Worm (Caenorhabditis elegans): ENCODE results near the gene pqn-32.

Gene pqn-32

ce11 chrII:13129602-13130001 is 21.8 kb downstream of the pqn-32 start, which contains the start of gene F29C12.6:
Gene F29C12.6 (plus strand): TSS chrII:13129902.
- TF ChIP-seq T22C8.4 (GFP tag; IDR thresholded peaks at IDR 0.05), result no peak
- TF ChIP-seq flt-1 (GFP tag; IDR thresholded peaks at IDR 0.05), result no peak
- TF ChIP-seq ztf-29 (GFP tag; IDR thresholded peaks at IDR 0.05), result no peak
- no peak for TF ChIP-seq cog-1 (tag; optimal IDR thresholded peaks at IDR 0.05)
- no peak for TF ChIP-seq med-1 (GFP tag; optimal IDR thresholded peaks at IDR 0.05; ENCODE audit: insufficient read depth)

- no peak for TF ChIP-seq ref-1 (GFP tag; conservative IDR thresholded peaks at IDR 0.05)
These were observed 22.8 kb downstream of the pqn-32 start for ce11 chrII:13130576-13130975.

- TF ChIP-seq T22C8.4 (GFP tag; IDR thresholded peaks at IDR 0.05) (no peak), ztf-23 (GFP tag; IDR thresholded peaks at IDR 0.05) (no peak), ztf-29 (GFP tag; IDR thresholded peaks at IDR 0.05) (no peak), klf-2 (GFP tag; conservative IDR thresholded peaks at IDR 0.05) (no peak), tab-1 (GFP tag; IDR thresholded peaks at IDR 0.05) (no peak)
These were observed 31.8 kb downstream of the pqn-32 start for ce11 chrII:13139573-13139972.

DNA sequence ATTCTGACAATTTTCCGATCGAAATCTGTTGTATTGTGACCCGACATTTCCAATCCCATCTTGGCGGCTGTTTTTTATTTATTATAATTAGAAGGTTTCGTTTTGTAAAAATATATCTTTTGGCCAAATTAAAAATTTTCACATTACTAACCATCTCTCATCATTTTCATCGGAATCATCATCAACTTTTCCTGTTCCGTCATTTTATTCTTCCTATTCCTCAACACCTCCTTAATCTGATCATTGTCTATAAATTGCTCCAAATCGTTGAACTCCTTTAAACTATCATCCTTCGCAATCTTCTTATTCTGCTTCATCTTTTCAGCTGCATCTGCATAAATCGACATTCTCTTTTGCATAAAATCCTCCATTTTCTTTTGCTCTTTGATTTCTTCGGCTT is 34.6 kb downstream of the pqn-32 start:
- TF ChIP-seq klf-2 (GFP tag; conservative IDR thresholded peaks at IDR 0.05), result no peak
- no peak for TF ChIP-seq flt-1 (GFP tag; IDR thresholded peaks at IDR 0.05)
- TF ChIP-seq ztf-29 (GFP tag; IDR thresholded peaks at IDR 0.05), result no peak
- no peak for TF ChIP-seq tab-1 (GFP tag; IDR thresholded peaks at IDR 0.05)
- no peak for TF ChIP-seq T22C8.4 (GFP tag; IDR thresholded peaks at IDR 0.05)
- no peak for TF ChIP-seq med-1 (GFP tag; optimal IDR thresholded peaks at IDR 0.05; ENCODE audit: insufficient read depth)
- TF ChIP-seq ztf-23 (GFP tag; IDR thresholded peaks at IDR 0.05), result no peak
- no peak for TF ChIP-seq ref-1 (GFP tag; conservative IDR thresholded peaks at IDR 0.05)
- TF ChIP-seq cog-1 (tag; optimal IDR thresholded peaks at IDR 0.05), result no peak

DNA sequence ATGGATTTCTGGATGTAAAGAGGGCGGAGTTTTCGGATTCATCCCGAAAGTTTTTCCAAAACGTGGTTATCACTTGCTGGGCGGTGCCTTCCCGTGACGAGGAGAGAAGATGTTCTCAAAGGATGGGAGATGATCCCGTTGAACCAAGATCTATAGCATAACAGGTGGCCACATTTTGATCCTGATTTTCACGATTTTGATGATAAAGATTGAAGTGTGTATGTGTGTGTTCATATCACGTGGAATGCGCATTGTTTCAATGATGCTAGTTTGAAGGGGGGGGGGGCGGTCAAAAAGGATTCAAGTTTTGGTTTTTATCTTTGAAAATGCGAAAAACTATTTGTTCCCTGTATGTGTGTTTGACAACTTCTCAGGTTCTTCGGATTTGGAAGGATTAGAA is 37.4 kb downstream of the pqn-32 start, which contains the start of gene mltn-1:
Gene mltn-1 (minus strand): TSS at position 22 of the 400 bp plus-strand sequence.
- TF ChIP-seq med-1 (GFP tag; optimal IDR thresholded peaks at IDR 0.05; ENCODE audit: insufficient read depth) (no peak), flt-1 (GFP tag; IDR thresholded peaks at IDR 0.05) (no peak), cog-1 (tag; optimal IDR thresholded peaks at IDR 0.05) (no peak), ref-1 (GFP tag; conservative IDR thresholded peaks at IDR 0.05) (no peak), klf-2 (GFP tag; conservative IDR thresholded peaks at IDR 0.05) (no peak), T22C8.4 (GFP tag; IDR thresholded peaks at IDR 0.05) (no peak), ztf-29 (GFP tag; IDR thresholded peaks at IDR 0.05) (no peak), tab-1 (GFP tag; IDR thresholded peaks at IDR 0.05) (no peak), ztf-23 (GFP tag; IDR thresholded peaks at IDR 0.05) (no peak)

ce11 chrII:13148247-13148646 is 40.4 kb downstream of the pqn-32 start:
- TF ChIP-seq flt-1 (GFP tag; IDR thresholded peaks at IDR 0.05) (no peak), T22C8.4 (GFP tag; IDR thresholded peaks at IDR 0.05) (no peak), ref-1 (GFP tag; conservative IDR thresholded peaks at IDR 0.05) (no peak), med-1 (GFP tag; optimal IDR thresholded peaks at IDR 0.05; ENCODE audit: insufficient read depth) (no peak), tab-1 (GFP tag; IDR thresholded peaks at IDR 0.05) (no peak), klf-2 (GFP tag; conservative IDR thresholded peaks at IDR 0.05) (no peak), ztf-29 (GFP tag; IDR thresholded peaks at IDR 0.05) (no peak), cog-1 (tag; optimal IDR thresholded peaks at IDR 0.05) (no peak)

- TF ChIP-seq flt-1 (GFP tag; IDR thresholded peaks at IDR 0.05) (no peak), cog-1 (tag; optimal IDR thresholded peaks at IDR 0.05) (no peak), T22C8.4 (GFP tag; IDR thresholded peaks at IDR 0.05) (no peak), med-1 (GFP tag; optimal IDR thresholded peaks at IDR 0.05; ENCODE audit: insufficient read depth) (no peak), ztf-23 (GFP tag; IDR thresholded peaks at IDR 0.05) (no peak), tab-1 (GFP tag; IDR thresholded peaks at IDR 0.05) (no peak), klf-2 (GFP tag; conservative IDR thresholded peaks at IDR 0.05) (no peak), ztf-29 (GFP tag; IDR thresholded peaks at IDR 0.05) (no peak), ref-1 (GFP tag; conservative IDR thresholded peaks at IDR 0.05) (no peak)
These were observed 42.1 kb downstream of the pqn-32 start for ce11 chrII:13149965-13150364.

DNA sequence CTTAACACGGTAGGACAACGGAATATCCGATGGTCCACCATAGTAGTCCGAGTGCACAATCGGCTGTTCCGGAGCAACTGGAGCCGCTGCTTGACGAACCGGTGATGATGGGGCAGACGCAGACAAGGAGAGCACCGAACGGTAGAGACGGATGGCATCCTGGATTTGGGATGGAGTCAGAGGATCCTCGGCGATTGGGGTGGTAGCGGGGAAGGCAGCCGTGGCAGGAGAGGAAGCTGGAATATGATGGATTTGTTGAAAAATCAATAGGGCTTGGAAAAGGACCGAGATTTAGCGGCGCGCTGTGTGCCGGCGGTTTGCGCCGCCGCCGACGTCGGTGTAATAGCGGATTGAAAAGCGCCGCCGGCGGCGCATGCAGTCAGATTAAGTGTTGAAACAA is 44.6 kb downstream of the pqn-32 start:
- TF ChIP-seq med-1 (GFP tag; optimal IDR thresholded peaks at IDR 0.05; ENCODE audit: insufficient read depth) (no peak), ref-1 (GFP tag; conservative IDR thresholded peaks at IDR 0.05) (no peak), ztf-29 (GFP tag; IDR thresholded peaks at IDR 0.05) (no peak), flt-1 (GFP tag; IDR thresholded peaks at IDR 0.05) (no peak)

ce11 chrII:13153299-13153698 is 45.5 kb downstream of the pqn-32 start, which contains the start of gene spe-18:
Gene spe-18 (minus strand): TSS chrII:13153399.
- TF ChIP-seq ref-1 (GFP tag; conservative IDR thresholded peaks at IDR 0.05) (no peak), T22C8.4 (GFP tag; IDR thresholded peaks at IDR 0.05) (no peak)

- no peak for TF ChIP-seq med-1 (GFP tag; optimal IDR thresholded peaks at IDR 0.05; ENCODE audit: insufficient read depth)
- no peak for TF ChIP-seq ztf-23 (GFP tag; IDR thresholded peaks at IDR 0.05)
- TF ChIP-seq flt-1 (GFP tag; IDR thresholded peaks at IDR 0.05), result no peak
- TF ChIP-seq cog-1 (tag; optimal IDR thresholded peaks at IDR 0.05), result no peak
- TF ChIP-seq tab-1 (GFP tag; IDR thresholded peaks at IDR 0.05), result no peak
These were observed 48.3 kb downstream of the pqn-32 start for ce11 chrII:13156071-13156470.

DNA sequence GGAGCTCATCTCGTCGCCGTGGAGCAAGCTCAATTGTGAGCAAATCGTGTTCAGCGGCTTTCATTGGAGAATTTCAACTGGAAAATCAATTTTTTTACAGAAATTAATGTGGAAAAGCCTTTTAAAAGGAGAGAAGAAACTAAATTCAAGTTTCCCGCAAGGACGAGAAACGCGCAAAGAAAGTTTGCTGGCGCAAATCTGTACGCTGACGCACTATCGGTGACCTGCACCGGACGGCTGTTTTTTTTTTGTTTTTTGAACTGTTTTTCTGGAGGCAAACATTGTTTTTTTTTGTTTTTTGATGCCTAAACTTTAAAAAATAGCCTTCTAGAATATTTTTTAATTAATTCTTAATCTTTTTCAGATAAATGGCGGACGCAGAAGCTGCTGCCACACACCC is 49.2 kb downstream of the pqn-32 start, which contains the start of the genes hpr-17 and F32A11.1:
Gene hpr-17 (minus strand): TSS at position 77 of the 400 bp plus-strand sequence.
Gene F32A11.1 (plus strand): TSS at position 359 of the 400 bp plus-strand sequence.
- TF ChIP-seq ztf-23 (GFP tag; IDR thresholded peaks at IDR 0.05), result 0 out of 2 replicates have a peak, but pooled peaks have one; percentile 23
- TF ChIP-seq med-1 (GFP tag; optimal IDR thresholded peaks at IDR 0.05; ENCODE audit: insufficient read depth), result no peak
- TF ChIP-seq flt-1 (GFP tag; IDR thresholded peaks at IDR 0.05), result no peak
- no peak for TF ChIP-seq tab-1 (GFP tag; IDR thresholded peaks at IDR 0.05)
- TF ChIP-seq T22C8.4 (GFP tag; IDR thresholded peaks at IDR 0.05), result 0 out of 2 replicates have a peak, but pooled peaks have one; percentile 16
